Fruit fly (Drosophila melanogaster): ENCODE measurements around the gene Nplp2.
A peak's percentile ranks its signal among the peaks of the same experiment; 100 is the strongest.

Gene Nplp2

DNA sequence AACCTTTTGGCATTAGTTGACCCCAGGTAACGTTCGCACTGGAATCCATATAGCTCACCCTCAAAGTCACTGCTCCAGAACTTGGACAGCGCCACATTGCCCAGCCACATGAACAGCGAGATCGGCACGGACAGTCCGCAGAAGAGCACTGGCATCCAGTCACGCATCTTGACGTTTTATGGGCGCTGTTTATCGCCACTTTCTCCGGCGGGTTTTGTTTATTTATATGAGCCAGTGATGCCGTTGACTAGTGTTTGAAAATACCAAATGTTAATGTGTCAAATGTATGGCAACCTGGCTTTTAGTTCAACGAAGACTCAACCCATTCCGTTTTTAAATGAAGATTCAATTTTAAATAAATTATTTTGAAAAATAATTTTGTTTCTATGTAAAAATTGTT lies 31.4 kb downstream of the Nplp2 start, which contains the start of gene CG10171 (continued):
- TF ChIP-seq Lpt (GFP tag; optimal IDR thresholded peaks at IDR 0.05) (no peak), jigr1 (GFP tag; IDR thresholded peaks at IDR 0.05) (peak; percentile 49; the same call in 1 of the 3 replicates), amos (GFP tag; IDR thresholded peaks at IDR 0.05; ENCODE audit: partially characterized antibody) (peak; percentile 35; the same call in 1 of the 2 replicates), CG4617 (GFP tag; optimal IDR thresholded peaks at IDR 0.05; ENCODE audit: borderline replicate concordance) (peak; percentile 61), CG13624 (GFP tag; optimal IDR thresholded peaks at IDR 0.05) (no peak), CG10959 (GFP tag; IDR thresholded peaks at IDR 0.05) (no peak), knrl (GFP tag; IDR thresholded peaks at IDR 0.05; ENCODE audit: partially characterized antibody) (peak; percentile 39; the same call in 1 of the 3 replicates), Chrac-16 (GFP tag; optimal IDR thresholded peaks at IDR 0.05) (no peak), gro (GFP tag; optimal IDR thresholded peaks at IDR 0.05) (no peak), CTCF (GFP tag; optimal IDR thresholded peaks at IDR 0.05) (peak; percentile 39), lov (optimal IDR thresholded peaks at IDR 0.05) (no peak), lov (GFP tag; IDR thresholded peaks at IDR 0.05) (no peak), CG8924 (tag; optimal IDR thresholded peaks at IDR 0.05) (peak; percentile 24), CG1603 (tag; optimal IDR thresholded peaks at IDR 0.05) (peak; percentile 49), CG9932 (GFP tag; IDR thresholded peaks at IDR 0.05) (peak; percentile 45), Hr51 (GFP tag; optimal IDR thresholded peaks at IDR 0.05) (no peak), Bgb (GFP tag; IDR thresholded peaks at IDR 0.05; ENCODE audit: partially characterized antibody) (no peak), CG14710 (tag; optimal IDR thresholded peaks at IDR 0.05) (peak; percentile 44), sim (GFP tag; IDR thresholded peaks at IDR 0.05) (no peak), CG10267 (tag; optimal IDR thresholded peaks at IDR 0.05) (peak; percentile 90), E2f1 (GFP tag; IDR thresholded peaks at IDR 0.05) (0 out of 2 replicates have a peak, but pooled peaks have one; percentile 6), YL-1 (GFP tag; optimal IDR thresholded peaks at IDR 0.05) (peak; percentile 46), onecut (GFP tag; IDR thresholded peaks at IDR 0.05) (no peak), salm (tag; optimal IDR thresholded peaks at IDR 0.05) (no peak), grau (tag; optimal IDR thresholded peaks at IDR 0.05) (no peak), CG11696 (GFP tag; IDR thresholded peaks at IDR 0.05) (no peak), MBD-R2 (GFP tag; IDR thresholded peaks at IDR 0.05) (peak; percentile 97), CG6175 (GFP tag; IDR thresholded peaks at IDR 0.05) (no peak), BEAF-32 (GFP tag; optimal IDR thresholded peaks at IDR 0.05) (peak; percentile 21), CoRest (tag; optimal IDR thresholded peaks at IDR 0.05) (peak; percentile 27), CG16813 (GFP tag; IDR thresholded peaks at IDR 0.05; ENCODE audit: partially characterized antibody) (peak; percentile 38; the same call in 1 of the 3 replicates), CG2116 (GFP tag; optimal IDR thresholded peaks at IDR 0.05) (no peak), twi (tag; optimal IDR thresholded peaks at IDR 0.05) (no peak), CG15601 (tag; optimal IDR thresholded peaks at IDR 0.05) (peak; percentile 8), cad (GFP tag; optimal IDR thresholded peaks at IDR 0.05) (peak; percentile 26), sima (GFP tag; optimal IDR thresholded peaks at IDR 0.05) (no peak), CG17612 (GFP tag; IDR thresholded peaks at IDR 0.05) (no peak), CG16779 (GFP tag; IDR thresholded peaks at IDR 0.05) (no peak), CG7357 (GFP tag; IDR thresholded peaks at IDR 0.05) (no peak), Dll (GFP tag; IDR thresholded peaks at IDR 0.05; ENCODE audit: partially characterized antibody) (peak; percentile 36; the same call in 2 of the 4 replicates), Hr78 (GFP tag; optimal IDR thresholded peaks at IDR 0.05) (peak in 1 of 2 experiments; percentile 84), gfzf (GFP tag; optimal IDR thresholded peaks at IDR 0.05) (peak; percentile 20), CG17568 (GFP tag; optimal IDR thresholded peaks at IDR 0.05) (no peak), CG31441 (GFP tag; IDR thresholded peaks at IDR 0.05) (no peak), ken (GFP tag; IDR thresholded peaks at IDR 0.05) (peak; percentile 64; the same call in 1 of the 3 replicates), cas (GFP tag; IDR thresholded peaks at IDR 0.05) (no peak), Lim3 (GFP tag; IDR thresholded peaks at IDR 0.05) (no peak), CG30431 (GFP tag; optimal IDR thresholded peaks at IDR 0.05) (no peak), tio (GFP tag; optimal IDR thresholded peaks at IDR 0.05) (no peak), CG34376 (GFP tag; optimal IDR thresholded peaks at IDR 0.05) (no peak), CG15269 (tag; optimal IDR thresholded peaks at IDR 0.05) (no peak)
